Worm (Caenorhabditis elegans): ENCODE results near the gene klo-2.

DNA sequence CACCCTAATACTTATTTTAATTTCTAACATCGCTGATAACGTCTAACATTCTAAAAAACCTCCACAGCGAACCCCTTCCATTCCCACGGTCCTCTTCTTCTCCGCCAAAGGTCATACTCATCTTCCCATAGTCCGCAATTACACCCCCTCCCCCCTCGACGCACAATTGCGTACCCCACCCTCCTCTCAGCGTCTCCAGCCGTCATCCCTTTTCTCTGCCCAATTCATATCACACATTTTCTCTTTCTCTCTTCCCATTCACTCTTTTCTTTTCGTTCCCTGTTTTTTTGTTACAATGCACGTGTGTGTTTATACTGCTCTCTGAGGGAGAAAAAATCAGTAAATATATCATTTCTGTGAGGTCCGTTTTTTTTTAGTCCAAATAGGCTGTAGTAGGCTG lies 25.8 kb downstream of the klo-2 start:
- TF ChIP-seq aly-2 (tag; optimal IDR thresholded peaks at IDR 0.05) (no peak), lsy-2 (tag; optimal IDR thresholded peaks at IDR 0.05) (peak in 1 of 2 experiments; percentile 67), ztf-11 (tag; optimal IDR thresholded peaks at IDR 0.05) (no peak), ceh-82 (tag; optimal IDR thresholded peaks at IDR 0.05) (no peak), unc-39 (tag; optimal IDR thresholded peaks at IDR 0.05) (no peak), nhr-11 (tag; optimal IDR thresholded peaks at IDR 0.05) (no peak)

All from whole organism, L2 larva.